Worm (Caenorhabditis elegans): ENCODE results near the gene Y6G8.5.
"Not testable (repeated sequence)": the region's sequence is repeated elsewhere in the genome, so short reads cannot be mapped to it uniquely, and the experiment has no call there.

Gene Y6G8.5

ce11 chrV:17607797-17608196, 7.7 kb downstream of the Y6G8.5 start, which contains the start of gene srz-91:
TSS of gene srz-91 (plus strand) at chrV:17608097.
- no peak for TF ChIP-seq W03F9.2 (tag; optimal IDR thresholded peaks at IDR 0.05)
- no peak for TF ChIP-seq him-1 (tag; optimal IDR thresholded peaks at IDR 0.05)
- TF ChIP-seq dao-5 (tag; optimal IDR thresholded peaks at IDR 0.05): no peak

- TF ChIP-seq W03F9.2, him-1, dao-5 (tag; optimal IDR thresholded peaks at IDR 0.05): not testable (repeated sequence)
Measured at ce11 chrV:17606050-17606449, 9.5 kb downstream of the Y6G8.5 start, which contains the start of gene Y6G8.16. TSS of gene Y6G8.16 (plus strand) at chrV:17606350.

- TF ChIP-seq him-1 (tag; optimal IDR thresholded peaks at IDR 0.05): no peak
- TF ChIP-seq dao-5 (tag; optimal IDR thresholded peaks at IDR 0.05): no peak
- no peak for TF ChIP-seq W03F9.2 (tag; optimal IDR thresholded peaks at IDR 0.05)
Measured at ce11 chrV:17601520-17601919, 14.0 kb downstream of the Y6G8.5 start, which contains the start of gene ztf-25. TSS of gene ztf-25 (plus strand) at chrV:17601820.

- TF ChIP-seq W03F9.2 (tag; optimal IDR thresholded peaks at IDR 0.05) (no peak), dao-5 (tag; optimal IDR thresholded peaks at IDR 0.05) (no peak), him-1 (tag; optimal IDR thresholded peaks at IDR 0.05) (no peak)
Measured at ce11 chrV:17598810-17599209, 16.7 kb downstream of the Y6G8.5 start, which contains the start of gene Y6G8.2. TSS of gene Y6G8.2 (minus strand) at chrV:17598956.

ce11 chrV:17595691-17596090, 19.8 kb downstream of the Y6G8.5 start:
- TF ChIP-seq W03F9.2 (tag; optimal IDR thresholded peaks at IDR 0.05) (no peak), him-1 (tag; optimal IDR thresholded peaks at IDR 0.05) (no peak), dao-5 (tag; optimal IDR thresholded peaks at IDR 0.05) (no peak)

- not testable (repeated sequence) for TF ChIP-seq W03F9.2, him-1, dao-5 (tag; optimal IDR thresholded peaks at IDR 0.05)
Measured at ce11 chrV:17584352-17584843, 31.1 kb downstream of the Y6G8.5 start, which contains the start of gene fbxa-133. TSS of gene fbxa-133 (plus strand) at chrV:17584793.

- no peak for TF ChIP-seq him-1 (tag; optimal IDR thresholded peaks at IDR 0.05)
Measured at ce11 chrV:17580017-17580416, 35.5 kb downstream of the Y6G8.5 start.

ce11 chrV:17566850-17567249, 48.7 kb downstream of the Y6G8.5 start, which contains the start of gene C38D9.2:
TSS of gene C38D9.2 (plus strand) at chrV:17567150.
- no peak for TF ChIP-seq W03F9.2 (tag; optimal IDR thresholded peaks at IDR 0.05)
- no peak for TF ChIP-seq dao-5 (tag; optimal IDR thresholded peaks at IDR 0.05)
- TF ChIP-seq him-1 (tag; optimal IDR thresholded peaks at IDR 0.05): no peak

- TF ChIP-seq him-1 (tag; optimal IDR thresholded peaks at IDR 0.05): no peak
- TF ChIP-seq dao-5 (tag; optimal IDR thresholded peaks at IDR 0.05): no peak
Measured at ce11 chrV:17565903-17566302, 49.6 kb downstream of the Y6G8.5 start, which contains the start of gene fbxa-171. TSS of gene fbxa-171 (minus strand) at chrV:17566003.
